Worm (Caenorhabditis elegans) whole organism, L4 larva: ENCODE results near the gene dsl-4.

Experiments used
- aly-2 ChIP-seq: sonication (generic microtip); optimal IDR thresholded peaks from 2 replicates; lab custom pipeline; 2018; ENCODE audit warnings: missing biosample characterization, missing genetic modification characterization
- ceh-62 ChIP-seq: sonication (generic microtip); optimal IDR thresholded peaks from 2 replicates; lab custom pipeline; 2017; ENCODE audit warnings: missing biosample characterization, missing genetic modification characterization
- ceh-82 ChIP-seq: sonication (generic microtip); optimal IDR thresholded peaks from 2 replicates; lab custom pipeline; 2017; ENCODE audit warnings: missing biosample characterization, missing genetic modification characterization
- ces-1 ChIP-seq: fragments of 150-350 bp; sonication (generic microtip); optimal IDR thresholded peaks from 4 replicates; lab custom pipeline; 2014; ENCODE audit warnings: missing biosample characterization, missing genetic modification reagents, missing genetic modification characterization
- dmd-8 ChIP-seq: fragments of 200-800 bp; sonication (Bioruptor generic); IDR thresholded peaks from 2 replicates; pipeline ENCODE4 v1.3.6; 2022; ENCODE audit warnings: missing genetic modification characterization, missing compliant biosample characterization
- fos-1 ChIP-seq: fragments of 150-350 bp; optimal IDR thresholded peaks from 2 replicates; lab custom pipeline; 2014; ENCODE audit warnings: missing biosample characterization, missing genetic modification characterization
- hlh-30 ChIP-seq: sonication (generic microtip); optimal IDR thresholded peaks from 2 replicates; lab custom pipeline; 2017; ENCODE audit warnings: antibody characterized with exemption, mild to moderate bottlenecking, missing genetic modification characterization, missing compliant biosample characterization; ENCODE audit not compliant: insufficient read depth
- nhr-102 ChIP-seq: sonication (generic microtip); optimal IDR thresholded peaks from 2 replicates; lab custom pipeline; 2016; ENCODE audit warnings: mild to moderate bottlenecking, missing genetic modification characterization, moderate library complexity, missing compliant biosample characterization
- nhr-11 ChIP-seq: fragments of 150-350 bp; optimal IDR thresholded peaks from 2 replicates; lab custom pipeline; 2014; ENCODE audit warnings: missing biosample characterization, missing genetic modification characterization
- nhr-237 ChIP-seq: sonication (generic microtip); optimal IDR thresholded peaks from 2 replicates; lab custom pipeline; 2017; ENCODE audit warnings: missing biosample characterization, missing genetic modification characterization
- nhr-25 ChIP-seq: sonication (generic microtip); optimal IDR thresholded peaks from 2 replicates; lab custom pipeline; 2017; ENCODE audit warnings: missing genetic modification characterization, mild to moderate bottlenecking, missing compliant biosample characterization, antibody characterized with exemption, moderate library complexity, borderline replicate concordance; ENCODE audit not compliant: insufficient read depth
- pqm-1 ChIP-seq: sonication (generic microtip); optimal IDR thresholded peaks from 2 replicates; lab custom pipeline; 2017; ENCODE audit warnings: missing biosample characterization, missing genetic modification characterization
- unc-130 ChIP-seq: sonication (generic microtip); optimal IDR thresholded peaks from 2 replicates; lab custom pipeline; 2016; ENCODE audit warnings: missing genetic modification reagents, missing genetic modification characterization, missing compliant biosample characterization
- ztf-11 ChIP-seq: fragments of 150-350 bp; optimal IDR thresholded peaks from 2 replicates; lab custom pipeline; 2014; ENCODE audit warnings: missing biosample characterization, missing genetic modification characterization

- TF ChIP-seq nhr-237 (tag; lab: Kevin White, UChicago) (no peak), ceh-82 (tag; lab: Kevin White, UChicago) (no peak), pqm-1 (tag; lab: Kevin White, UChicago) (no peak), nhr-25 (tag; lab: Kevin White, UChicago) (no peak), aly-2 (tag; lab: Kevin White, UChicago) (no peak), ztf-11 (tag; lab: Kevin White, UChicago) (no peak), ceh-62 (tag; lab: Kevin White, UChicago) (no peak), hlh-30 (no peak), ces-1 (GFP tag; lab: Kevin White, UChicago) (no peak), nhr-11 (no peak), dmd-8 (GFP tag; lab: Robert Waterston, UW) (no peak), unc-130 (no peak), fos-1 (tag; lab: Kevin White, UChicago) (no peak), nhr-102 (no peak)
These were observed 49.9 kb downstream of the dsl-4 start, which contains the start of gene nkat-1 for ce11 chrX:14140040-14140439.
